Worm (Caenorhabditis elegans) whole organism, L4 larva: Measurements from ENCODE around the gene gba-2.
A peak's percentile ranks its signal among the peaks of the same experiment; 100 is the strongest.

Experiments
- F44E2.7 ChIP-seq: fragments of 200-800 bp; sonication (Bioruptor generic); IDR thresholded peaks from 2 replicates; pipeline ENCODE4 v2.1.2; 2022; ENCODE audit warnings: missing genetic modification characterization, missing compliant biosample characterization
- F49E8.2 ChIP-seq: sonication (generic microtip); optimal IDR thresholded peaks from 2 replicates; lab custom pipeline; 2016; ENCODE audit warnings: missing compliant biosample characterization, mild to moderate bottlenecking, missing genetic modification characterization, borderline replicate concordance
- Y75B8A.6 ChIP-seq: fragments of 200-800 bp; sonication (Bioruptor generic); IDR thresholded peaks from 2 replicates; pipeline ENCODE4 v1.3.6; 2022; ENCODE audit warnings: missing genetic modification reagents, missing genetic modification characterization, missing compliant biosample characterization
- ZK337.2 ChIP-seq: fragments of 200-800 bp; sonication (Bioruptor generic); IDR thresholded peaks from 2 replicates; pipeline ENCODE4 v1.3.6; 2022; ENCODE audit warnings: missing genetic modification reagents, missing genetic modification characterization, missing compliant biosample characterization
- aha-1 ChIP-seq: fragments of 150-350 bp; peaks from one replicate; lab custom pipeline; 2014; ENCODE audit warnings: missing biosample characterization, missing genetic modification characterization
- arid-1 ChIP-seq: fragments of 200-800 bp; sonication (Bioruptor generic); conservative IDR thresholded peaks from 2 replicates; pipeline ENCODE4 v1.3.6; 2022; ENCODE audit warnings: missing genetic modification reagents, missing genetic modification characterization, missing compliant biosample characterization
- attf-4 ChIP-seq: sonication (generic microtip); optimal IDR thresholded peaks from 3 replicates; lab custom pipeline; 2017; ENCODE audit warnings: missing biosample characterization, missing genetic modification characterization
- daf-12 ChIP-seq: fragments of 150-350 bp; optimal IDR thresholded peaks from 2 replicates; lab custom pipeline; 2014; ENCODE audit warnings: missing biosample characterization, missing genetic modification reagents, missing genetic modification characterization
- dmd-9 ChIP-seq: fragments of 200-800 bp; sonication (Bioruptor generic); IDR thresholded peaks from 2 replicates; pipeline ENCODE4 v1.3.6; 2022; ENCODE audit warnings: missing genetic modification reagents, missing genetic modification characterization, missing compliant biosample characterization
- dpl-1 ChIP-seq: fragments of 150-350 bp; optimal IDR thresholded peaks from 2 replicates; lab custom pipeline; 2014; ENCODE audit warnings: missing biosample characterization, missing genetic modification reagents, missing genetic modification characterization
- egl-43 ChIP-seq: fragments of 200-800 bp; sonication (Bioruptor generic); IDR thresholded peaks from 2 replicates; pipeline ENCODE4 v1.3.6; 2022; ENCODE audit warnings: missing genetic modification reagents, missing genetic modification characterization, missing compliant biosample characterization
- fkh-10 ChIP-seq: fragments of 150-350 bp; optimal IDR thresholded peaks from 2 replicates; lab custom pipeline; 2014; ENCODE audit warnings: missing biosample characterization, missing genetic modification reagents, missing genetic modification characterization
- hlh-30 ChIP-seq: sonication (generic microtip); optimal IDR thresholded peaks from 2 replicates; lab custom pipeline; 2017; ENCODE audit warnings: antibody characterized with exemption, mild to moderate bottlenecking, missing genetic modification characterization, missing compliant biosample characterization; ENCODE audit not compliant: insufficient read depth
- lim-7 ChIP-seq: fragments of 200-800 bp; sonication (Bioruptor generic); IDR thresholded peaks from 2 replicates; pipeline ENCODE4 v1.3.6; 2022; ENCODE audit warnings: missing genetic modification characterization, missing compliant biosample characterization
- lin-1 ChIP-seq: fragments of 200-800 bp; sonication (Bioruptor generic); IDR thresholded peaks from 2 replicates; pipeline ENCODE4 v1.3.6; 2022; ENCODE audit warnings: missing genetic modification reagents, missing genetic modification characterization, missing compliant biosample characterization
- lin-13 ChIP-seq: fragments of 150-350 bp; optimal IDR thresholded peaks from 2 replicates; lab custom pipeline; 2014; ENCODE audit warnings: missing biosample characterization, missing genetic modification reagents, missing genetic modification characterization
- lin-15B ChIP-seq: fragments of 150-350 bp; sonication (generic microtip); optimal IDR thresholded peaks from 3 replicates; lab custom pipeline; 2014; ENCODE audit warnings: missing biosample characterization, missing genetic modification characterization
- lin-38 ChIP-seq: fragments of 200-800 bp; sonication (Bioruptor generic); IDR thresholded peaks from 2 replicates; pipeline ENCODE4 v1.3.6; 2022; ENCODE audit warnings: missing genetic modification reagents, missing genetic modification characterization, missing compliant biosample characterization
- lin-39 ChIP-seq: fragments of 150-350 bp; optimal IDR thresholded peaks from 2 replicates; lab custom pipeline; 2014; ENCODE audit warnings: missing biosample characterization, missing genetic modification reagents, missing genetic modification characterization
- lir-3 ChIP-seq: sonication (generic microtip); optimal IDR thresholded peaks from 2 replicates; lab custom pipeline; 2016; ENCODE audit warnings: mild to moderate bottlenecking, missing genetic modification characterization, missing compliant biosample characterization
- lsy-2 ChIP-seq, 2 experiments: fragments of 150-350 bp in 1 of 2; sonication (generic microtip) in 1 of 2; optimal IDR thresholded peaks; 2 replicates each; lab custom pipeline; 2014 to 2017; ENCODE audit warnings: missing biosample characterization in 2 of 2, missing genetic modification characterization in 2 of 2
- madf-5 ChIP-seq, 2 experiments: fragments of 200-800 bp; sonication (Bioruptor generic); IDR thresholded peaks; 2 replicates each; pipeline ENCODE4 v1.3.6; 2022; ENCODE audit warnings: missing compliant biosample characterization in 2 of 2, missing genetic modification characterization in 2 of 2
- mdl-1 ChIP-seq, 2 experiments: fragments of 150-350 bp in 1 of 2; sonication (generic microtip) in 1 of 2; optimal IDR thresholded peaks; 2 replicates each; lab custom pipeline; 2014 to 2017; ENCODE audit warnings: missing biosample characterization in 2 of 2, missing genetic modification characterization in 2 of 2
- mdt-29 ChIP-seq: fragments of 200-800 bp; sonication (Bioruptor generic); IDR thresholded peaks from 2 replicates; pipeline ENCODE4 v1.3.6; 2022; ENCODE audit warnings: missing genetic modification reagents, missing genetic modification characterization, missing compliant biosample characterization
- mep-1 ChIP-seq: fragments of 150-350 bp; sonication (generic microtip); optimal IDR thresholded peaks from 3 replicates; lab custom pipeline; 2014; ENCODE audit warnings: missing biosample characterization, missing genetic modification characterization
- mes-2 ChIP-seq: sonication (generic microtip); optimal IDR thresholded peaks from 2 replicates; lab custom pipeline; 2016; ENCODE audit warnings: missing genotype, mild to moderate bottlenecking, missing genetic modification characterization, missing compliant biosample characterization; ENCODE audit not compliant: poor library complexity, severe bottlenecking
- nhr-10 ChIP-seq: fragments of 150-350 bp; optimal IDR thresholded peaks from 2 replicates; lab custom pipeline; 2014; ENCODE audit warnings: missing biosample characterization, missing genetic modification characterization
- nhr-28 ChIP-seq: fragments of 150-350 bp; optimal IDR thresholded peaks from 2 replicates; lab custom pipeline; 2014; ENCODE audit warnings: missing biosample characterization, missing genetic modification characterization
- nhr-41 ChIP-seq: fragments of 200-800 bp; sonication (Bioruptor generic); IDR thresholded peaks from 2 replicates; pipeline ENCODE4 v1.3.6; 2022; ENCODE audit warnings: missing genetic modification reagents, missing genetic modification characterization, missing compliant biosample characterization
- nhr-42 ChIP-seq: fragments of 200-800 bp; sonication (Bioruptor generic); IDR thresholded peaks from 2 replicates; pipeline ENCODE4 v1.3.6; 2022; ENCODE audit warnings: missing genetic modification characterization, missing compliant biosample characterization
- nhr-77 ChIP-seq: fragments of 150-350 bp; optimal IDR thresholded peaks from 2 replicates; lab custom pipeline; 2014; ENCODE audit warnings: missing biosample characterization, missing genetic modification characterization
- pha-4 ChIP-seq, 2 experiments: fragments of 150-350 bp in 1 of 2; fragments of 200-800 bp in 1 of 2; sonication (Bioruptor generic) in 1 of 2; IDR thresholded peaks in 1 of 2; optimal IDR thresholded peaks in 1 of 2; 2 replicates each; pipeline versions ENCODE4 v1.3.6 to Lab custom; 2014 to 2022; ENCODE audit warnings: missing genetic modification characterization in 2 of 2, missing genetic modification reagents in 2 of 2, missing biosample characterization in 1 of 2, missing compliant biosample characterization in 1 of 2
- saeg-2 ChIP-seq: fragments of 200-800 bp; sonication (Bioruptor generic); IDR thresholded peaks from 2 replicates; pipeline ENCODE4 v1.3.6; 2022; ENCODE audit warnings: missing genetic modification reagents, missing genetic modification characterization, missing compliant biosample characterization
- tag-97 ChIP-seq: fragments of 200-800 bp; sonication (Bioruptor generic); IDR thresholded peaks from 2 replicates; pipeline ENCODE4 v1.3.6; 2022; ENCODE audit warnings: missing genetic modification characterization, missing compliant biosample characterization
- unc-62 ChIP-seq, 3 experiments: fragments of 150-350 bp in 1 of 3; sonication (generic microtip); optimal IDR thresholded peaks in 2 of 3; peaks in 1 of 3; 1 replicate in 1 of 3; 2 replicates in 2 of 3; lab custom pipeline; 2014 to 2017; ENCODE audit warnings: missing biosample characterization in 3 of 3, missing genetic modification characterization in 3 of 3, missing genetic modification reagents in 3 of 3, missing genotype in 1 of 3
- zfp-2 ChIP-seq: sonication (generic microtip); optimal IDR thresholded peaks from 2 replicates; lab custom pipeline; 2016; ENCODE audit warnings: mild to moderate bottlenecking, missing genetic modification characterization, missing compliant biosample characterization
- zip-11 ChIP-seq: fragments of 200-800 bp; sonication (Bioruptor generic); IDR thresholded peaks from 2 replicates; pipeline ENCODE4 v1.3.6; 2022; ENCODE audit warnings: missing genetic modification characterization, missing compliant biosample characterization

The gba-2 gene

ce11 chrII:2206064-2206722, 20.0 kb upstream of the gba-2 start:
- TF ChIP-seq lin-1 (GFP tag; lab: Robert Waterston, UW) (no peak), egl-43 (GFP tag; lab: Robert Waterston, UW) (no peak), lin-15B (no peak), unc-62 (GFP tag; optimal IDR thresholded peaks at IDR 0.05 in 1 of 2; lab: Kevin White, UChicago) (peak in 1 of 2 experiments; percentile 56), unc-62 (tag; optimal IDR thresholded peaks at IDR 0.05; lab: Kevin White, UChicago) (no peak)

- peak; percentile 11 for TF ChIP-seq lin-13
- peak; percentile 70 for TF ChIP-seq mes-2 (tag; lab: Kevin White, UChicago)
- peak; percentile 87 for TF ChIP-seq dpl-1 (GFP tag; lab: Kevin White, UChicago)
- TF ChIP-seq attf-4 (tag; lab: Kevin White, UChicago) = no peak
- TF ChIP-seq lsy-2 (tag; optimal IDR thresholded peaks at IDR 0.05; lab: Kevin White, UChicago) = peak in 1 of 2 experiments; percentile 67
- TF ChIP-seq lin-38 (GFP tag; lab: Robert Waterston, UW) = peak; percentile 92
- TF ChIP-seq aha-1 (tag; lab: Kevin White, UChicago) = peak; percentile 49
- TF ChIP-seq lin-39 (tag; lab: Kevin White, UChicago) = no peak
- TF ChIP-seq Y75B8A.6 = no peak
- TF ChIP-seq fkh-10 (GFP tag; lab: Kevin White, UChicago) = peak; percentile 4
- peak; percentile 22 for TF ChIP-seq hlh-30 (tag; lab: Kevin White, UChicago)
Measured at ce11 chrII:2204077-2204476, 17.8 kb upstream of the gba-2 start, which contains the start of gene Y59C2A.2. Gene Y59C2A.2, minus strand, starts transcription at chrII:2204137.

ce11 chrII:2202147-2202546, 15.9 kb upstream of the gba-2 start:
- TF ChIP-seq lin-13 (no peak), aha-1 (tag; lab: Kevin White, UChicago) (peak; percentile 98), dmd-9 (no peak), ZK337.2 (no peak), arid-1 (no peak), Y75B8A.6 (no peak), F49E8.2 (tag; lab: Kevin White, UChicago) (no peak), tag-97 (no peak)

- TF ChIP-seq daf-12 (tag; lab: Kevin White, UChicago) = no peak
- no peak for TF ChIP-seq pha-4 (GFP tag; IDR thresholded peaks at IDR 0.05; lab: Robert Waterston, UW)
- TF ChIP-seq pha-4 (tag; optimal IDR thresholded peaks at IDR 0.05; lab: Kevin White, UChicago) = no peak
- no peak for TF ChIP-seq lir-3
- TF ChIP-seq mes-2 (tag; lab: Kevin White, UChicago) = peak; percentile 30
- TF ChIP-seq nhr-42 = no peak
- no peak for TF ChIP-seq madf-5 (GFP tag; IDR thresholded peaks at IDR 0.05; lab: Robert Waterston, UW)
- TF ChIP-seq nhr-28 (tag; lab: Kevin White, UChicago) = no peak
- no peak for TF ChIP-seq mdt-29 (GFP tag; lab: Robert Waterston, UW)
- TF ChIP-seq nhr-41 = no peak
- no peak for TF ChIP-seq saeg-2 (GFP tag; lab: Robert Waterston, UW)
- TF ChIP-seq nhr-10 (tag; lab: Kevin White, UChicago) = no peak
- TF ChIP-seq lsy-2 (tag; optimal IDR thresholded peaks at IDR 0.05; lab: Kevin White, UChicago) = peak in 1 of 2 experiments; percentile 24
- TF ChIP-seq mep-1 = no peak
- TF ChIP-seq nhr-77 = no peak
- TF ChIP-seq lim-7 (GFP tag; lab: Robert Waterston, UW) = no peak
- peak in 1 of 2 experiments; percentile 13 for TF ChIP-seq mdl-1 (tag; optimal IDR thresholded peaks at IDR 0.05; lab: Kevin White, UChicago)
- peak; percentile 55 for TF ChIP-seq fkh-10 (GFP tag; lab: Kevin White, UChicago)
- TF ChIP-seq hlh-30 (tag; lab: Kevin White, UChicago) = peak; percentile 16
- no peak for TF ChIP-seq zip-11 (GFP tag; lab: Robert Waterston, UW)
- peak; percentile 64 for TF ChIP-seq aha-1 (tag; lab: Kevin White, UChicago)
- TF ChIP-seq F44E2.7 (GFP tag; lab: Robert Waterston, UW) = no peak
- TF ChIP-seq egl-43 (GFP tag; lab: Robert Waterston, UW) = no peak
- no peak for TF ChIP-seq zfp-2 (tag; lab: Kevin White, UChicago)
Measured at ce11 chrII:2197555-2198288, 11.5 kb upstream of the gba-2 start, which contains the start of gene C33C12.1. Gene C33C12.1, plus strand, starts transcription at chrII:2198238.
